Worm (Caenorhabditis elegans) whole organism, L1 larva: ENCODE measurements around the gene atp-4.
A peak's percentile ranks its signal among the peaks of the same experiment; 100 is the strongest.

Experiments used
- C04F5.9 ChIP-seq: sonication (generic microtip); optimal IDR thresholded peaks from 2 replicates; lab custom pipeline; 2016; ENCODE audit warnings: missing genetic modification characterization, missing compliant biosample characterization
- C16A3.4 ChIP-seq: fragments of 150-350 bp; optimal IDR thresholded peaks from 2 replicates; lab custom pipeline; 2014; ENCODE audit warnings: missing biosample characterization, missing genetic modification characterization
- alr-1 ChIP-seq: fragments of 200-800 bp; sonication (Bioruptor generic); optimal IDR thresholded peaks from 2 replicates; lab custom pipeline; 2018; ENCODE audit warnings: borderline replicate concordance, mild to moderate bottlenecking, missing genetic modification characterization, missing compliant biosample characterization
- aly-2 ChIP-seq: fragments of 150-350 bp; optimal IDR thresholded peaks from 2 replicates; lab custom pipeline; 2014; ENCODE audit warnings: missing biosample characterization, missing genetic modification characterization
- blmp-1 ChIP-seq: fragments of 150-350 bp; optimal IDR thresholded peaks from 2 replicates; lab custom pipeline; 2014; ENCODE audit warnings: missing biosample characterization, missing genetic modification characterization
- ceh-8 ChIP-seq: fragments of 200-800 bp; sonication (Bioruptor generic); optimal IDR thresholded peaks from 2 replicates; lab custom pipeline; 2018; ENCODE audit warnings: mild to moderate bottlenecking, missing genetic modification characterization, moderate library complexity, missing compliant biosample characterization
- ceh-82 ChIP-seq, 3 experiments: fragments of 150-350 bp in 1 of 3; sonication (generic microtip) in 2 of 3; optimal IDR thresholded peaks; 2 replicates each; lab custom pipeline; 2014 to 2017; ENCODE audit warnings: missing biosample characterization in 3 of 3, missing genetic modification characterization in 3 of 3
- efl-1 ChIP-seq, 4 experiments: fragments of 150-350 bp; optimal IDR thresholded peaks in 3 of 4; peaks in 1 of 4; 1 replicate in 1 of 4; 2 replicates in 3 of 4; lab custom pipeline; 2014; ENCODE audit warnings: missing biosample characterization in 2 of 4, missing genetic modification characterization in 2 of 4, missing genetic modification reagents in 2 of 4
- efl-3 ChIP-seq: fragments of 200-800 bp; sonication (Bioruptor generic); optimal IDR thresholded peaks from 2 replicates; lab custom pipeline; 2018; ENCODE audit warnings: mild to moderate bottlenecking, missing genetic modification characterization, missing compliant biosample characterization
- elt-2 ChIP-seq: sonication (generic microtip); optimal IDR thresholded peaks from 2 replicates; lab custom pipeline; 2016; ENCODE audit warnings: missing genetic modification characterization, mild to moderate bottlenecking, inconsistent platforms, missing compliant biosample characterization, missing genetic modification reagents
- fkh-10 ChIP-seq: sonication (generic microtip); optimal IDR thresholded peaks from 2 replicates; lab custom pipeline; 2017; ENCODE audit warnings: missing biosample characterization, missing genetic modification reagents, missing genetic modification characterization
- hlh-4 ChIP-seq: sonication (generic microtip); optimal IDR thresholded peaks from 2 replicates; lab custom pipeline; 2016; ENCODE audit warnings: mild to moderate bottlenecking, missing genetic modification characterization, missing compliant biosample characterization
- jun-1 ChIP-seq: fragments of 150-350 bp; optimal IDR thresholded peaks from 2 replicates; lab custom pipeline; 2014; ENCODE audit warnings: missing biosample characterization, missing genetic modification reagents, missing genetic modification characterization
- lin-14 ChIP-seq: fragments of 200-800 bp; sonication (Bioruptor generic); optimal IDR thresholded peaks from 2 replicates; lab custom pipeline; 2018; ENCODE audit warnings: mild to moderate bottlenecking, missing genetic modification characterization, moderate library complexity, missing compliant biosample characterization
- lin-35 ChIP-seq, 2 experiments: fragments of 150-350 bp; optimal IDR thresholded peaks; 2 replicates each; lab custom pipeline; 2014; ENCODE audit warnings: missing biosample characterization in 2 of 2, missing genetic modification characterization in 2 of 2, missing genetic modification reagents in 2 of 2
- lir-3 ChIP-seq: sonication (generic microtip); optimal IDR thresholded peaks from 2 replicates; lab custom pipeline; 2016; ENCODE audit warnings: mild to moderate bottlenecking, missing genetic modification characterization, moderate library complexity, missing compliant biosample characterization; ENCODE audit not compliant: poor library complexity
- mab-9 ChIP-seq: fragments of 200-800 bp; sonication (Bioruptor generic); IDR thresholded peaks from 2 replicates; pipeline ENCODE4 v1.3.6; 2022; ENCODE audit warnings: missing genetic modification reagents, missing genetic modification characterization, missing compliant biosample characterization
- nhr-12 ChIP-seq: sonication (generic microtip); optimal IDR thresholded peaks from 2 replicates; lab custom pipeline; 2017; ENCODE audit warnings: missing biosample characterization, missing genetic modification characterization
- nhr-19 ChIP-seq: fragments of 200-800 bp; sonication (Bioruptor generic); conservative IDR thresholded peaks from 2 replicates; pipeline ENCODE4 v1.3.6; 2022; ENCODE audit warnings: missing genetic modification characterization, missing compliant biosample characterization
- nhr-237 ChIP-seq: fragments of 150-350 bp; optimal IDR thresholded peaks from 2 replicates; lab custom pipeline; 2014; ENCODE audit warnings: missing biosample characterization, missing genetic modification characterization
- nhr-71 ChIP-seq: sonication (generic microtip); optimal IDR thresholded peaks from 2 replicates; lab custom pipeline; 2016; ENCODE audit warnings: mild to moderate bottlenecking, missing genetic modification characterization, moderate library complexity, missing compliant biosample characterization
- nhr-76 ChIP-seq: sonication (generic microtip); optimal IDR thresholded peaks from 2 replicates; lab custom pipeline; 2017; ENCODE audit warnings: missing biosample characterization, missing genetic modification characterization
- nhr-77 ChIP-seq: fragments of 150-350 bp; optimal IDR thresholded peaks from 2 replicates; lab custom pipeline; 2014; ENCODE audit warnings: missing biosample characterization, missing genetic modification characterization
- nhr-84 ChIP-seq: sonication (generic microtip); optimal IDR thresholded peaks from 2 replicates; lab custom pipeline; 2017; ENCODE audit warnings: missing biosample characterization, missing genetic modification characterization
- nhr-90 ChIP-seq: sonication (generic microtip); optimal IDR thresholded peaks from 2 replicates; lab custom pipeline; 2016; ENCODE audit warnings: mild to moderate bottlenecking, missing genetic modification characterization, missing compliant biosample characterization; ENCODE audit not compliant: poor library complexity
- skn-1 ChIP-seq: fragments of 150-350 bp; optimal IDR thresholded peaks from 2 replicates; lab custom pipeline; 2014; ENCODE audit warnings: missing biosample characterization, missing genetic modification characterization
- snpc-4 ChIP-seq: fragments of 150-350 bp; optimal IDR thresholded peaks from 2 replicates; lab custom pipeline; 2014; ENCODE audit warnings: missing biosample characterization, missing genetic modification characterization
- tlp-1 ChIP-seq: fragments of 150-350 bp; optimal IDR thresholded peaks from 2 replicates; lab custom pipeline; 2014; ENCODE audit warnings: missing biosample characterization, missing genetic modification characterization
- unc-130 ChIP-seq: fragments of 150-350 bp; optimal IDR thresholded peaks from 2 replicates; lab custom pipeline; 2017; ENCODE audit warnings: missing biosample characterization, missing genetic modification characterization, inconsistent platforms
- unc-98 ChIP-seq: fragments of 200-800 bp; sonication (Bioruptor generic); IDR thresholded peaks from 2 replicates; pipeline ENCODE4 v1.3.6; 2022; ENCODE audit warnings: missing genetic modification characterization, missing compliant biosample characterization
- zip-4 ChIP-seq: fragments of 200-800 bp; sonication (Bioruptor generic); optimal IDR thresholded peaks from 2 replicates; lab custom pipeline; 2018; ENCODE audit warnings: mild to moderate bottlenecking, missing genetic modification characterization, moderate library complexity, missing compliant biosample characterization

The atp-4 gene

DNA sequence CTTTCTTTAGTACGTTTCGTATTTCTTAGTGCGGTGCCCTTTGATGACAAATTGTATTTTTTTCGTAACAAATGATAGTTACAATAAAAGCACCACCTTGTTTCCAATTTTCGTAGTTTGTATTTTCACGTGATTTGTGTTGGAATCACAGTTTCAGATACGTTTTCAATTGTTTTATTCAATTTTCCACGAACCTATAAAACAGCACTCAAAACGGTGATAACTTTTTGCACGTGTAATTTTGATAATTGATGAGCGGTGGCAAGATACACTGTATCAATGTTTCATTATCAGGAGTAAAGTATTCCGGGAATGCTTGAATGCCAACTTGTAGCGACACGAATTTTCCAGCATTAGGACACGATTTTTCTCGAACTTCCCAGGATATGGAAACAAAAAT lies 15.8 kb downstream of the atp-4 start (continued):
- TF ChIP-seq C04F5.9: no peak
- TF ChIP-seq efl-3: no peak
- TF ChIP-seq jun-1 (tag; lab: Kevin White, UChicago): no peak
- TF ChIP-seq nhr-71 (tag; lab: Kevin White, UChicago): peak; percentile 21
- no peak for TF ChIP-seq efl-1 (optimal IDR thresholded peaks at IDR 0.05; lab: Kevin White, UChicago)
- peak in 1 of 2 experiments; percentile 37 for TF ChIP-seq efl-1 (GFP tag; optimal IDR thresholded peaks at IDR 0.05 in 1 of 2; lab: Kevin White, UChicago)
- no peak for TF ChIP-seq alr-1
- no peak for TF ChIP-seq aly-2 (tag; lab: Kevin White, UChicago)
- TF ChIP-seq skn-1 (tag; lab: Kevin White, UChicago): no peak
- TF ChIP-seq nhr-237: no peak
- TF ChIP-seq unc-98 (GFP tag; lab: Robert Waterston, UW): no peak
- no peak for TF ChIP-seq nhr-84 (tag; lab: Kevin White, UChicago)
- TF ChIP-seq zip-4: no peak
- TF ChIP-seq blmp-1 (tag; lab: Kevin White, UChicago): no peak
- TF ChIP-seq lir-3 (tag; lab: Kevin White, UChicago): no peak
- no peak for TF ChIP-seq nhr-77
- TF ChIP-seq nhr-90 (tag; lab: Kevin White, UChicago): no peak
- no peak for TF ChIP-seq nhr-76

ce11 chrV:6408733-6409227 lies 18.1 kb downstream of the atp-4 start, which contains the start of gene bcf-1:
Gene bcf-1, minus strand, starts transcription at chrV:6408783.
- TF ChIP-seq mab-9 (no peak), elt-2 (tag; lab: Kevin White, UChicago) (peak; percentile 3)

DNA sequence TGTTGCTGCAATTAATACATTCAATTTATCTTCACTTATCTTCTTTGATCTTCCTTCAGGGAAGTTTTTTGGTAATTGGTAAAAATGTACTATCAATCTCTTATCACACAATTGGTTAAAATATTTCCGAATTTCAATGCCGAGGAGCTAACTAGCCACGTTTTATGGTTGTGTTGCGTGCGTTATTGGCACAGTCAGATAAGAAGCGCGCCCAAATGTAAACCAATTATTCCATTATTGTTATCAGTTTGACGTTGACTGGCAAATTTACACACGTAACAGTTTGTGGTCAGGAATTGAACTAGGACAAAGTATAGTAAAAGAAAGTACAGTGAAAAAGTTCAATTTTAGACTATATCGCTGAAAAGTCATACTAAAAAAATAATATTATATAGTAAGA lies 19.3 kb downstream of the atp-4 start:
- TF ChIP-seq lin-14 (GFP tag; lab: Kevin White, UChicago) (peak; percentile 17), nhr-77 (no peak), lin-35 (GFP tag; optimal IDR thresholded peaks at IDR 0.05; lab: Kevin White, UChicago) (peak in 1 of 2 experiments; percentile 32), elt-2 (tag; lab: Kevin White, UChicago) (peak; percentile 77)

DNA sequence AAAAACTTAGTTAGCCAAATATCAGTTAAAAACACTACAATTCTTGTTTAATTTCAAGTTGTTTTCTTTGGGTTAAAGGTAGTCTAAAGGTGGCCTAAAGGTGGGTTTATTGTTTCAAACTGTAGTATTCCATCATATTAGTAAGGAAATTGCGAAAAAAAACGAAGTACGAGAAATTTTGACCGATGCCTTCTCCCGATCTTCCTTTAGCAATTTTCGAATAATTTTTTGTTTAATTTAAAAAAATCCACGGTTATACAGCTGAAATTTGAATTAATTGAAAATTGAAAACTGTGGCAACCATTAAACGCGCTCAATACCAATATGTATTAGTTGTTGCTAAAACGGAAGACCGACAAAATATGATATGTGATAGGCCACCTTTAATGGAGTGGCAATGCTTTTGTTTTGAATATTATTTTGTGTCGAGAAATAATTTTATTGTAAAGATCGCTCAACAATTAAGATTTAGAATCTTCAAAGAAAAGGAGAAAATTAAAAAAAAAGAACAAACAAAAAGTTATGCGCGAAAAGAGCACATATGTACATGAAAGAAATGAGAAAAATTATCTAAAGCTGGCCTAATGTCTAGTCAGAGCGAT lies 25.9 kb downstream of the atp-4 start:
- TF ChIP-seq tlp-1 (tag; lab: Kevin White, UChicago): no peak
- TF ChIP-seq ceh-8 (GFP tag; lab: Kevin White, UChicago): no peak
- TF ChIP-seq nhr-237: no peak
- TF ChIP-seq nhr-19 (GFP tag; lab: Robert Waterston, UW): no peak
- TF ChIP-seq aly-2 (tag; lab: Kevin White, UChicago): peak; percentile 52
- TF ChIP-seq, all 84 proteins: peak for 1

ce11 chrV:6400528-6400927 lies 26.4 kb downstream of the atp-4 start:
- no peak for TF ChIP-seq jun-1 (tag; lab: Kevin White, UChicago)
- TF ChIP-seq efl-1 (optimal IDR thresholded peaks at IDR 0.05; lab: Kevin White, UChicago): no peak
- peak in 1 of 2 experiments; percentile 54 for TF ChIP-seq efl-1 (GFP tag; optimal IDR thresholded peaks at IDR 0.05 in 1 of 2; lab: Kevin White, UChicago)
- TF ChIP-seq unc-130 (tag; lab: Kevin White, UChicago): no peak
- peak; percentile 22 for TF ChIP-seq elt-2 (tag; lab: Kevin White, UChicago)
- no peak for TF ChIP-seq tlp-1 (tag; lab: Kevin White, UChicago)
- no peak for TF ChIP-seq snpc-4 (tag; lab: Kevin White, UChicago)

ce11 chrV:6399831-6400230 lies 27.1 kb downstream of the atp-4 start, which contains the start of gene gfi-1:
Gene gfi-1, minus strand, starts transcription at chrV:6399931.
- TF ChIP-seq ceh-82 (tag; optimal IDR thresholded peaks at IDR 0.05; lab: Kevin White, UChicago): no peak

ce11 chrV:6398922-6399321 lies 28.0 kb downstream of the atp-4 start:
- TF ChIP-seq nhr-77: no peak
- no peak for TF ChIP-seq fkh-10
- TF ChIP-seq elt-2 (tag; lab: Kevin White, UChicago): peak; percentile 88
- no peak for TF ChIP-seq hlh-4 (tag; lab: Kevin White, UChicago)
- TF ChIP-seq nhr-12 (tag; lab: Kevin White, UChicago): no peak
- TF ChIP-seq nhr-71 (tag; lab: Kevin White, UChicago): no peak
- TF ChIP-seq C16A3.4 (tag; lab: Kevin White, UChicago): no peak
- TF ChIP-seq lin-14 (GFP tag; lab: Kevin White, UChicago): peak; percentile 10
